Worm (Caenorhabditis elegans) whole organism, young adult: ENCODE data around the gene sfxn-1.5.

Experiments
- B0261.1 ChIP-seq: sonication (generic microtip); optimal IDR thresholded peaks from 2 replicates; lab custom pipeline; 2016; ENCODE audit warnings: mild to moderate bottlenecking, missing genetic modification characterization, moderate library complexity, missing compliant biosample characterization
- B0336.3 ChIP-seq: fragments of 200-800 bp; sonication (Bioruptor generic); IDR thresholded peaks from 2 replicates; pipeline ENCODE4 v1.3.6; 2022; ENCODE audit warnings: missing genetic modification characterization, missing compliant biosample characterization
- C17E4.6 ChIP-seq: fragments of 200-800 bp; sonication (Bioruptor generic); IDR thresholded peaks from 2 replicates; pipeline ENCODE4 v1.3.6; 2022; ENCODE audit warnings: missing genetic modification reagents, missing genetic modification characterization, missing compliant biosample characterization
- F23B12.7 ChIP-seq: sonication (generic microtip); optimal IDR thresholded peaks from 2 replicates; lab custom pipeline; 2017; ENCODE audit warnings: missing genetic modification characterization, mild to moderate bottlenecking, missing compliant biosample characterization, antibody characterized with exemption, moderate library complexity; ENCODE audit not compliant: insufficient read depth
- F33H1.4 ChIP-seq: fragments of 200-800 bp; sonication (Bioruptor generic); IDR thresholded peaks from 2 replicates; pipeline ENCODE4 v1.3.6; 2022; ENCODE audit warnings: missing genetic modification reagents, missing genetic modification characterization, missing compliant biosample characterization
- F49E8.2 ChIP-seq: sonication (generic microtip); optimal IDR thresholded peaks from 3 replicates; lab custom pipeline; 2017; ENCODE audit warnings: missing genetic modification characterization, mild to moderate bottlenecking, missing compliant biosample characterization, antibody characterized with exemption, moderate library complexity; ENCODE audit not compliant: insufficient read depth
- K12H6.12 ChIP-seq: fragments of 200-800 bp; sonication (Bioruptor generic); optimal IDR thresholded peaks from 2 replicates; lab custom pipeline; 2018; ENCODE audit warnings: mild to moderate bottlenecking, missing genetic modification characterization, missing compliant biosample characterization
- T07F8.4 ChIP-seq: sonication (generic microtip); optimal IDR thresholded peaks from 2 replicates; lab custom pipeline; 2016; ENCODE audit warnings: mild to moderate bottlenecking, missing genetic modification characterization, moderate library complexity, missing compliant biosample characterization
- Y79H2A.3 ChIP-seq: fragments of 200-800 bp; sonication (Bioruptor generic); conservative IDR thresholded peaks from 2 replicates; pipeline ENCODE4 v1.3.6; 2022; ENCODE audit warnings: missing genetic modification reagents, missing genetic modification characterization, missing compliant biosample characterization
- aptf-2 ChIP-seq: fragments of 200-800 bp; sonication (Bioruptor generic); conservative IDR thresholded peaks from 2 replicates; pipeline ENCODE4 v1.3.6; 2022; ENCODE audit warnings: missing genetic modification reagents, missing genetic modification characterization, missing compliant biosample characterization
- atf-7 ChIP-seq: sonication (generic microtip); optimal IDR thresholded peaks from 2 replicates; lab custom pipeline; 2017; ENCODE audit warnings: mild to moderate bottlenecking, missing genetic modification characterization, missing compliant biosample characterization
- attf-3 ChIP-seq: fragments of 200-800 bp; sonication (Bioruptor generic); conservative IDR thresholded peaks from 2 replicates; pipeline ENCODE4 v1.3.6; 2022; ENCODE audit warnings: missing genetic modification reagents, missing genetic modification characterization, missing compliant biosample characterization
- attf-5 ChIP-seq: fragments of 200-800 bp; sonication (Bioruptor generic); optimal IDR thresholded peaks from 2 replicates; lab custom pipeline; 2018; ENCODE audit warnings: mild to moderate bottlenecking, missing genetic modification characterization, missing compliant biosample characterization
- attf-6 ChIP-seq: fragments of 200-800 bp; sonication (Bioruptor generic); IDR thresholded peaks from 2 replicates; pipeline ENCODE4 v1.3.6; 2022; ENCODE audit warnings: missing genetic modification reagents, missing genetic modification characterization, missing compliant biosample characterization
- cebp-1 ChIP-seq, 2 experiments: fragments of 200-800 bp in 1 of 2; sonication (Bioruptor generic) in 1 of 2; sonication (generic microtip) in 1 of 2; IDR thresholded peaks in 1 of 2; optimal IDR thresholded peaks in 1 of 2; 2 replicates each; pipeline versions ENCODE4 v1.3.6 to Lab custom; 2017 to 2022; ENCODE audit warnings: missing compliant biosample characterization in 2 of 2, missing genetic modification characterization in 2 of 2, mild to moderate bottlenecking in 1 of 2, missing genetic modification reagents in 1 of 2, moderate library complexity in 1 of 2
- cebp-2 ChIP-seq: fragments of 200-800 bp; sonication (Bioruptor generic); IDR thresholded peaks from 2 replicates; pipeline ENCODE4 v1.3.6; 2022; ENCODE audit warnings: missing genetic modification characterization, missing compliant biosample characterization
- ceh-40 ChIP-seq: fragments of 200-800 bp; sonication (Bioruptor generic); IDR thresholded peaks from 2 replicates; pipeline ENCODE4 v1.3.6; 2022; ENCODE audit warnings: missing genetic modification characterization, missing compliant biosample characterization
- chd-7 ChIP-seq: sonication (generic microtip); optimal IDR thresholded peaks from 2 replicates; lab custom pipeline; 2016; ENCODE audit warnings: mild to moderate bottlenecking, missing genetic modification characterization, moderate library complexity, missing compliant biosample characterization
- egl-44 ChIP-seq: fragments of 200-800 bp; sonication (Bioruptor generic); IDR thresholded peaks from 2 replicates; pipeline ENCODE4 v1.3.6; 2022; ENCODE audit warnings: missing genetic modification reagents, missing genetic modification characterization, missing compliant biosample characterization
- hlh-12 ChIP-seq: sonication (generic microtip); optimal IDR thresholded peaks from 2 replicates; lab custom pipeline; 2016; ENCODE audit warnings: missing genetic modification characterization, missing compliant biosample characterization
- hmg-1.2 ChIP-seq: fragments of 200-800 bp; sonication (Bioruptor generic); IDR thresholded peaks from 2 replicates; pipeline ENCODE4 v1.3.6; 2022; ENCODE audit warnings: missing genetic modification reagents, missing genetic modification characterization, missing compliant biosample characterization
- hmg-20 ChIP-seq: fragments of 200-800 bp; sonication (Bioruptor generic); IDR thresholded peaks from 2 replicates; pipeline ENCODE4 v1.3.6; 2022; ENCODE audit warnings: missing genetic modification reagents, missing genetic modification characterization, missing compliant biosample characterization
- lag-1 ChIP-seq: fragments of 200-800 bp; sonication (Bioruptor generic); IDR thresholded peaks from 2 replicates; pipeline ENCODE4 v1.3.6; 2022; ENCODE audit warnings: missing genetic modification reagents, missing genetic modification characterization, missing compliant biosample characterization
- let-526 ChIP-seq: fragments of 200-800 bp; sonication (Bioruptor generic); IDR thresholded peaks from 2 replicates; pipeline ENCODE4 v1.3.6; 2022; ENCODE audit warnings: missing genetic modification reagents, missing genetic modification characterization, missing compliant biosample characterization
- lin-40 ChIP-seq: sonication (generic microtip); optimal IDR thresholded peaks from 2 replicates; lab custom pipeline; 2016; ENCODE audit warnings: missing genetic modification characterization, mild to moderate bottlenecking, missing compliant biosample characterization, missing genotype, missing genetic modification reagents
- lin-54 ChIP-seq: fragments of 200-800 bp; sonication (Bioruptor generic); optimal IDR thresholded peaks from 2 replicates; lab custom pipeline; 2018; ENCODE audit warnings: mild to moderate bottlenecking, missing genetic modification characterization, missing compliant biosample characterization
- madf-3 ChIP-seq: fragments of 200-800 bp; sonication (Bioruptor generic); IDR thresholded peaks from 2 replicates; pipeline ENCODE4 v1.3.6; 2022; ENCODE audit warnings: missing genetic modification reagents, missing genetic modification characterization, missing compliant biosample characterization
- madf-6 ChIP-seq: fragments of 200-800 bp; sonication (Bioruptor generic); IDR thresholded peaks from 2 replicates; pipeline ENCODE4 v1.3.6; 2022; ENCODE audit warnings: missing genetic modification reagents, missing genetic modification characterization, missing compliant biosample characterization
- mxl-1 ChIP-seq: sonication (generic microtip); optimal IDR thresholded peaks from 2 replicates; lab custom pipeline; 2016; ENCODE audit warnings: missing genetic modification characterization, missing compliant biosample characterization
- nfyb-1 ChIP-seq: fragments of 200-800 bp; sonication (Bioruptor generic); IDR thresholded peaks from 2 replicates; pipeline ENCODE4 v1.3.6; 2022; ENCODE audit warnings: missing genetic modification reagents, missing genetic modification characterization, missing compliant biosample characterization
- nhr-179 ChIP-seq: sonication (generic microtip); optimal IDR thresholded peaks from 2 replicates; lab custom pipeline; 2016; ENCODE audit warnings: mild to moderate bottlenecking, missing genetic modification characterization, missing compliant biosample characterization
- nhr-80 ChIP-seq: sonication (generic microtip); optimal IDR thresholded peaks from 2 replicates; lab custom pipeline; 2016; ENCODE audit warnings: missing genetic modification characterization, missing compliant biosample characterization
- pha-4 ChIP-seq: fragments of 150-350 bp; sonication (generic microtip); optimal IDR thresholded peaks from 2 replicates; lab custom pipeline; 2014; ENCODE audit warnings: missing biosample characterization, missing genetic modification reagents, missing genetic modification characterization
- repo-1 ChIP-seq: sonication (generic microtip); optimal IDR thresholded peaks from 2 replicates; lab custom pipeline; 2017; ENCODE audit warnings: mild to moderate bottlenecking, missing genetic modification characterization, missing compliant biosample characterization
- rpc-1 ChIP-seq, 2 experiments: fragments of 150-350 bp in 1 of 2; sonication (generic microtip) in 1 of 2; optimal IDR thresholded peaks; 2 replicates each; lab custom pipeline; 2014 to 2018; ENCODE audit warnings: missing biosample characterization in 1 of 2, missing genetic modification characterization in 1 of 2, missing genetic modification reagents in 1 of 2, missing genotype in 1 of 2
- snpc-1.1 ChIP-seq: sonication (generic microtip); optimal IDR thresholded peaks from 2 replicates; lab custom pipeline; 2017; ENCODE audit warnings: missing genetic modification characterization, mild to moderate bottlenecking, missing compliant biosample characterization, antibody characterized with exemption, moderate library complexity, missing genotype, missing genetic modification reagents; ENCODE audit not compliant: insufficient read depth
- snpc-4 ChIP-seq, 5 experiments: fragments of 150-350 bp in 1 of 5; sonication (generic microtip) in 4 of 5; optimal IDR thresholded peaks; 2 replicates each; lab custom pipeline; 2014 to 2018; ENCODE audit warnings: missing genetic modification characterization in 5 of 5, missing biosample characterization in 3 of 5, antibody characterized with exemption in 2 of 5, mild to moderate bottlenecking in 2 of 5, missing compliant biosample characterization in 2 of 5, missing genotype in 2 of 5, moderate library complexity in 2 of 5, missing genetic modification reagents in 1 of 5
- sptf-2 ChIP-seq: fragments of 200-800 bp; sonication (Bioruptor generic); optimal IDR thresholded peaks from 2 replicates; lab custom pipeline; 2018; ENCODE audit warnings: mild to moderate bottlenecking, missing genetic modification characterization, missing compliant biosample characterization
- tbp1 ChIP-seq: fragments of 200-800 bp; sonication (Bioruptor generic); optimal IDR thresholded peaks from 2 replicates; lab custom pipeline; 2018; ENCODE audit warnings: mild to moderate bottlenecking, missing genetic modification characterization, missing compliant biosample characterization
- zfh-2 ChIP-seq: fragments of 200-800 bp; sonication (Bioruptor generic); conservative IDR thresholded peaks from 2 replicates; pipeline ENCODE4 v1.3.6; 2022; ENCODE audit warnings: missing genetic modification reagents, missing genetic modification characterization, missing compliant biosample characterization
- ztf-25 ChIP-seq: fragments of 200-800 bp; sonication (Bioruptor generic); IDR thresholded peaks from 2 replicates; pipeline ENCODE4 v1.3.6; 2022; ENCODE audit warnings: missing genetic modification reagents, missing genetic modification characterization, missing compliant biosample characterization
- ztf-26 ChIP-seq: sonication (generic microtip); optimal IDR thresholded peaks from 2 replicates; lab custom pipeline; 2017; ENCODE audit warnings: missing genetic modification characterization, missing compliant biosample characterization
- ztf-28 ChIP-seq: fragments of 200-800 bp; sonication (Bioruptor generic); IDR thresholded peaks from 2 replicates; pipeline ENCODE4 v1.3.6; 2022; ENCODE audit warnings: missing genetic modification reagents, missing genetic modification characterization, missing compliant biosample characterization

sfxn-1.5 gene

DNA sequence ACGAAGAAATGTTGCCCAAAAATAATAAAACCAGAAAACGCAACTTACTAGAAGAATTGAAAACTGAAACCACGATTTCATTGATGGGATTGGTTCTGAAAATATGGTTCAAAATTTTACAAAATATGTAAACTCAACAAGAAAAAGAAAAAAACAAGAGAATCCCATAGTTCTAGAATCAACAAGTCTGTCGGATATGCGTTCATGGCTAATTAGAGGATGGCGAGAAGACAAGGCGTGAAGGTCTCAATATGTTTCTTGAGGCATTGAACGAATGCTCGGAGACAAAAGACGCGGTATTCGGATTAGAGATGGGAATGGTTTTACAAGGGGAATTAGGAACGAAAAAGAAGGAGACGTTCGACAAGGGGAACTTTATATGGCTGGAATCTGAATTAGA is 10.7 kb downstream of the sfxn-1.5 start, which contains the start of gene cutl-11:
cutl-11 (minus strand) TSS at position 101 of the 400 bp plus-strand sequence.
- TF ChIP-seq C17E4.6 (GFP tag; lab: Robert Waterston, UW) (no peak), F33H1.4 (GFP tag; lab: Robert Waterston, UW) (no peak), ztf-25 (GFP tag; lab: Robert Waterston, UW) (no peak), attf-5 (GFP tag; lab: Kevin White, UChicago) (no peak), nhr-80 (no peak), pha-4 (tag; lab: Kevin White, UChicago) (no peak)

DNA sequence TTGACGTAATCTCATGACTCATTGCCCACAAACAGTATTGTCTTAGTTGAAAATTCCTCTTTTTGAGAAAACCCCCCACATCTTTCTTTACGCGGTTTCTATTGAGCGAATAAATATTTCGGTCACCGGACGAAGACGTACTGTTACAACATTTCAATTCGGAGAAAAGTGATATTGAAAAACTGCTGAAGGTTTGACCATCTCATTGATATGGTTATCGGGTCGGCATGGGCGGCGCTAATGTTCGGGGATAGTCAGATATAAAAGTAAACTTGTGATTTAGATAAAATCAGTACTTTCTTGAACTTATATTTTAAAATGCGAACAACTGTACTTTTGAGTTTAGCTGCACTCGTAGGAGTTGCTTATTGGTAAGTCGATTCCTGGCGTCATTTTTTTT is 14.3 kb downstream of the sfxn-1.5 start, which contains the start of gene T04F8.8:
T04F8.8 (plus strand) TSS at position 301 of the 400 bp plus-strand sequence.
- TF ChIP-seq snpc-4 (GFP tag; optimal IDR thresholded peaks at IDR 0.05; lab: Kevin White, UChicago), result no peak
- TF ChIP-seq snpc-4 (tag; optimal IDR thresholded peaks at IDR 0.05; lab: Kevin White, UChicago), result no peak
- no peak for TF ChIP-seq atf-7 (tag; lab: Kevin White, UChicago)
- TF ChIP-seq F23B12.7, result no peak
- TF ChIP-seq, all 124 proteins: peak for 0

DNA sequence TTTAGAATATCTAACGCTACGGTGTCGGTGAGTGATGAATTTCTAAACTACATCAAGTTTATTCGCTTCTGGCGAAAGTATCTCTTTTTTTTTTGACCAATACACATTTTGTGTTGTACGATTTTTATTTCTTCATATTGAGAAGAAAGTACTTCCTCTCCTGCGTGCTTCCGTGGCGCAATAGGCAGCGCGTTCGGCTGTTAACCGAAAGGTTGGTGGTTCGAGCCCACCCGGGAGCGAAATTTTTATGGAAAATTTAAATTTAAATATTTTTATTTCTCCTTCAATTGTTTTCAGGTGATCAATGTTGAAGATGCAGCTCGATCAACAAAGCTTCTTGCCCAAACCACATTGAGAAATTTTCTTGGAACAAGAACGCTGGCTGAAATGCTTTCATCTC is 15.9 kb downstream of the sfxn-1.5 start:
- TF ChIP-seq F33H1.4 (GFP tag; lab: Robert Waterston, UW) (no peak), attf-3 (GFP tag; lab: Robert Waterston, UW) (no peak), sptf-2 (GFP tag; lab: Kevin White, UChicago) (no peak), cebp-2 (0 out of 2 replicates have a peak, but pooled peaks have one; percentile 70), attf-5 (GFP tag; lab: Kevin White, UChicago) (peak; percentile 45), chd-7 (peak; percentile 0), lag-1 (GFP tag; lab: Robert Waterston, UW) (no peak), F49E8.2 (tag; lab: Kevin White, UChicago) (no peak), aptf-2 (GFP tag; lab: Robert Waterston, UW) (no peak), zfh-2 (GFP tag; lab: Robert Waterston, UW) (no peak), ztf-28 (GFP tag; lab: Robert Waterston, UW) (no peak), hmg-1.2 (GFP tag; lab: Robert Waterston, UW) (peak; percentile 55), ztf-26 (tag; lab: Kevin White, UChicago) (no peak), attf-6 (GFP tag; lab: Robert Waterston, UW) (no peak), nhr-179 (tag; lab: Kevin White, UChicago) (peak; percentile 48), cebp-1 (GFP tag; IDR thresholded peaks at IDR 0.05; lab: Robert Waterston, UW) (no peak), cebp-1 (tag; optimal IDR thresholded peaks at IDR 0.05; lab: Kevin White, UChicago) (peak; percentile 56), T07F8.4 (no peak), Y79H2A.3 (GFP tag; lab: Robert Waterston, UW) (no peak), hlh-12 (tag; lab: Kevin White, UChicago) (no peak), ceh-40 (GFP tag; lab: Robert Waterston, UW) (0 out of 2 replicates have a peak, but pooled peaks have one; percentile 24), nfyb-1 (GFP tag; lab: Robert Waterston, UW) (peak; percentile 54; the same call in 1 of the 2 replicates), let-526 (no peak), B0336.3 (GFP tag; lab: Robert Waterston, UW) (no peak), madf-3 (no peak), hmg-20 (GFP tag; lab: Robert Waterston, UW) (0 out of 2 replicates have a peak, but pooled peaks have one; percentile 5), lin-40 (tag; lab: Kevin White, UChicago) (peak; percentile 47), mxl-1 (tag; lab: Kevin White, UChicago) (peak; percentile 71), egl-44 (GFP tag; lab: Robert Waterston, UW) (no peak), snpc-1.1 (no peak), B0261.1 (tag; lab: Kevin White, UChicago) (peak; percentile 72), lin-54 (GFP tag; lab: Kevin White, UChicago) (no peak), rpc-1 (optimal IDR thresholded peaks at IDR 0.05; lab: Kevin White, UChicago) (peak; percentile 85), rpc-1 (tag; optimal IDR thresholded peaks at IDR 0.05; lab: Kevin White, UChicago) (peak; percentile 92), madf-6 (GFP tag; lab: Robert Waterston, UW) (peak; percentile 10; the same call in 1 of the 2 replicates), tbp1 (GFP tag; lab: Kevin White, UChicago) (peak; percentile 91), K12H6.12 (tag; lab: Kevin White, UChicago) (no peak), repo-1 (tag; lab: Kevin White, UChicago) (peak; percentile 44)
